Fruit fly (Drosophila melanogaster): ENCODE measurements around the gene CG6565.

Gene CG6565

dm6 chr2L:13414525-13415481 lies 41.0 kb downstream of the CG6565 start, which contains the start of the genes CG16956, CG42784 and CG43850 (continued):
- TF ChIP-seq CG10543 (GFP tag; optimal IDR thresholded peaks at IDR 0.05): peak; percentile 83
- peak; percentile 56 for TF ChIP-seq CG9727 (GFP tag; optimal IDR thresholded peaks at IDR 0.05)
- peak; percentile 92 for TF ChIP-seq Med (GFP tag)
- no peak for TF ChIP-seq CG10462 (GFP tag; optimal IDR thresholded peaks at IDR 0.05)
- TF ChIP-seq mam (GFP tag; optimal IDR thresholded peaks at IDR 0.05): no peak
- no peak for TF ChIP-seq Usf (GFP tag; optimal IDR thresholded peaks at IDR 0.05)
- peak; percentile 44 for TF ChIP-seq CG9817 (tag; optimal IDR thresholded peaks at IDR 0.05)
- TF ChIP-seq CG18599 (GFP tag; optimal IDR thresholded peaks at IDR 0.05): peak; percentile 88
- TF ChIP-seq CG9932 (GFP tag; IDR thresholded peaks at IDR 0.05): no peak
- no peak for TF ChIP-seq Hr3 (GFP tag; optimal IDR thresholded peaks at IDR 0.05)
- no peak for TF ChIP-seq Dip3 (GFP tag; optimal IDR thresholded peaks at IDR 0.05)
- TF ChIP-seq CG17568 (GFP tag; optimal IDR thresholded peaks at IDR 0.05): peak; percentile 87
- no peak for TF ChIP-seq salm (tag; optimal IDR thresholded peaks at IDR 0.05)
- no peak for TF ChIP-seq usp (GFP tag; optimal IDR thresholded peaks at IDR 0.05)
- TF ChIP-seq CG10267 (tag; optimal IDR thresholded peaks at IDR 0.05): peak; percentile 13
- peak; percentile 11 for TF ChIP-seq CG8281 (tag; optimal IDR thresholded peaks at IDR 0.05)
- no peak for TF ChIP-seq lmd (GFP tag; IDR thresholded peaks at IDR 0.05)
- TF ChIP-seq zfh1 (GFP tag; IDR thresholded peaks at IDR 0.05): no peak
- TF ChIP-seq CG10274 (GFP tag; optimal IDR thresholded peaks at IDR 0.05): peak; percentile 23
- peak; percentile 13 for TF ChIP-seq CG18011 (GFP tag; optimal IDR thresholded peaks at IDR 0.05)
- TF ChIP-seq lab (GFP tag; optimal IDR thresholded peaks at IDR 0.05): peak; percentile 94
- no peak for TF ChIP-seq sisA (GFP tag; IDR thresholded peaks at IDR 0.05)
- TF ChIP-seq CG12219 (GFP tag; optimal IDR thresholded peaks at IDR 0.05): peak; percentile 75
- peak; percentile 69 for TF ChIP-seq Rfx (GFP tag; IDR thresholded peaks at IDR 0.05)
- peak; percentile 42 for TF ChIP-seq CG11723 (GFP tag; optimal IDR thresholded peaks at IDR 0.05)
- TF ChIP-seq chinmo (GFP tag; IDR thresholded peaks at IDR 0.05; ENCODE audit: partially characterized antibody): no peak
- no peak for TF ChIP-seq dimm (GFP tag; IDR thresholded peaks at IDR 0.05)
- TF ChIP-seq fd96Cb (tag; optimal IDR thresholded peaks at IDR 0.05): no peak
- peak; percentile 28 for TF ChIP-seq Side (GFP tag; optimal IDR thresholded peaks at IDR 0.05)
- no peak for TF ChIP-seq CG32767 (GFP tag; IDR thresholded peaks at IDR 0.05)
- TF ChIP-seq Asciz (GFP tag; optimal IDR thresholded peaks at IDR 0.05): peak; percentile 68
- TF ChIP-seq CG3726 (GFP tag; IDR thresholded peaks at IDR 0.05): no peak
- peak; percentile 82 for TF ChIP-seq CG12299 (tag; optimal IDR thresholded peaks at IDR 0.05)
- peak; percentile 57 for TF ChIP-seq CG11504 (tag; optimal IDR thresholded peaks at IDR 0.05)
- peak; percentile 74 for TF ChIP-seq CG13894 (tag; optimal IDR thresholded peaks at IDR 0.05)
- TF ChIP-seq MESR4 (GFP tag; optimal IDR thresholded peaks at IDR 0.05): peak; percentile 11
- no peak for TF ChIP-seq crc (GFP tag; optimal IDR thresholded peaks at IDR 0.05)
- TF ChIP-seq Jarid2 (GFP tag; optimal IDR thresholded peaks at IDR 0.05): peak; percentile 17
- peak; percentile 42 for TF ChIP-seq Dek (tag; optimal IDR thresholded peaks at IDR 0.05)
- peak; percentile 97 for TF ChIP-seq Ets97D (GFP tag; optimal IDR thresholded peaks at IDR 0.05)
- TF ChIP-seq Blimp-1 (GFP tag; optimal IDR thresholded peaks at IDR 0.05): no peak
- TF ChIP-seq grau (tag; optimal IDR thresholded peaks at IDR 0.05): peak; percentile 57
- peak; percentile 59 for TF ChIP-seq fd3F (GFP tag; optimal IDR thresholded peaks at IDR 0.05)
- TF ChIP-seq gro (GFP tag; optimal IDR thresholded peaks at IDR 0.05): peak; percentile 5
- TF ChIP-seq CG18619 (GFP tag; optimal IDR thresholded peaks at IDR 0.05): peak; percentile 69
- TF ChIP-seq CG10654 (GFP tag; optimal IDR thresholded peaks at IDR 0.05): no peak
- TF ChIP-seq lola (GFP tag; optimal IDR thresholded peaks at IDR 0.05): no peak
- TF ChIP-seq Nf-YB (GFP tag; optimal IDR thresholded peaks at IDR 0.05): peak; percentile 18
